Fruit fly (Drosophila melanogaster): ENCODE results near the gene brv3.

brv3 gene

DNA sequence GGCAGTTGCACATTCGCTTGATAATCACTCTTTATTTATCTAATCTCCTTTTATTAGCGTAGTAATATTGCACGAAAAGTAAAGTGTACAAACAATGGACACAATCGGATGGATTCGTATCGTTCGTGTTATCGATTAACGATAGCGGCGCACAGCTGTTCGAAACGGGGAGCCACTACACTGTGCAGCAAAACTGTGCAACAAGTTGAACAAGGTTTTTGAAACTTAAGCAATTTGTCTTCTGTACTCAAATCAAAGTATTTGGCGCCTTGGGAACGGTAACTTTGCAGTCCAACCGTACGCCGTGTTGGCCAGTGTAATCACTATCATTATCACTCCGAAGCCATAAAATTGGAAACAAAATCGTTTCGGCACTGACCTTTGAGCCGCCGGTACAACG lies 4.7 kb downstream of the brv3 start, which contains the start of the genes Tsp3A and Seipin (continued):
- TF ChIP-seq CG34406 (GFP tag; optimal IDR thresholded peaks at IDR 0.05) (peak; percentile 73), Sox15 (GFP tag; optimal IDR thresholded peaks at IDR 0.05) (peak; percentile 60), Smox (GFP tag; optimal IDR thresholded peaks at IDR 0.05) (peak; percentile 82), ss (GFP tag; optimal IDR thresholded peaks at IDR 0.05) (peak; percentile 85 to 88), CG6854 (GFP tag; optimal IDR thresholded peaks at IDR 0.05) (peak; percentile 85), Met (GFP tag; optimal IDR thresholded peaks at IDR 0.05) (no peak), CG7368 (GFP tag; optimal IDR thresholded peaks at IDR 0.05) (no peak), CG11762 (GFP tag; optimal IDR thresholded peaks at IDR 0.05; ENCODE audit: insufficient read depth) (peak; percentile 75), Sox102F (GFP tag; optimal IDR thresholded peaks at IDR 0.05) (no peak), Hr39 (GFP tag; optimal IDR thresholded peaks at IDR 0.05) (peak; percentile 81), CG9139 (GFP tag; optimal IDR thresholded peaks at IDR 0.05) (peak; percentile 86), Eip75B (GFP tag; optimal IDR thresholded peaks at IDR 0.05) (peak; percentile 82), CG6276 (GFP tag; optimal IDR thresholded peaks at IDR 0.05) (peak; percentile 91), eg (GFP tag; IDR thresholded peaks at IDR 0.05) (peak; percentile 95), CG16779 (tag; optimal IDR thresholded peaks at IDR 0.05) (peak; percentile 87), fd85E (GFP tag; optimal IDR thresholded peaks at IDR 0.05) (peak; percentile 45), acj6 (GFP tag; optimal IDR thresholded peaks at IDR 0.05) (no peak), CG11902 (GFP tag; optimal IDR thresholded peaks at IDR 0.05) (no peak), lz (GFP tag; optimal IDR thresholded peaks at IDR 0.05) (peak; percentile 84), CG8319 (GFP tag; optimal IDR thresholded peaks at IDR 0.05) (peak; percentile 71), CG31627 (GFP tag; optimal IDR thresholded peaks at IDR 0.05) (peak; percentile 78), CG3032 (tag; optimal IDR thresholded peaks at IDR 0.05) (peak; percentile 68), Hr38 (GFP tag; optimal IDR thresholded peaks at IDR 0.05) (no peak), esn (GFP tag; optimal IDR thresholded peaks at IDR 0.05) (peak; percentile 85), Ets21C (GFP tag; optimal IDR thresholded peaks at IDR 0.05) (peak; percentile 71), fd59A (GFP tag; optimal IDR thresholded peaks at IDR 0.05) (peak; percentile 45), CG10669 (GFP tag; optimal IDR thresholded peaks at IDR 0.05) (peak; percentile 80), CG6163 (GFP tag; IDR thresholded peaks at IDR 0.05) (peak; percentile 94), svp (GFP tag) (peak; percentile 98), CG6792 (GFP tag; optimal IDR thresholded peaks at IDR 0.05) (peak; percentile 81), dac (GFP tag; optimal IDR thresholded peaks at IDR 0.05) (peak; percentile 74), CG10631 (GFP tag; optimal IDR thresholded peaks at IDR 0.05) (no peak), CG4318 (GFP tag; optimal IDR thresholded peaks at IDR 0.05) (no peak), salr (GFP tag; optimal IDR thresholded peaks at IDR 0.05) (peak in 1 of 2 experiments; percentile 70), cyc (GFP tag; optimal IDR thresholded peaks at IDR 0.05) (peak; percentile 81), vri (GFP tag; optimal IDR thresholded peaks at IDR 0.05) (peak; percentile 93), CG6808 (GFP tag; optimal IDR thresholded peaks at IDR 0.05) (peak; percentile 82), Sox14 (GFP tag; optimal IDR thresholded peaks at IDR 0.05) (peak; percentile 90), Eip78C (GFP tag) (peak; percentile 94)

DNA sequence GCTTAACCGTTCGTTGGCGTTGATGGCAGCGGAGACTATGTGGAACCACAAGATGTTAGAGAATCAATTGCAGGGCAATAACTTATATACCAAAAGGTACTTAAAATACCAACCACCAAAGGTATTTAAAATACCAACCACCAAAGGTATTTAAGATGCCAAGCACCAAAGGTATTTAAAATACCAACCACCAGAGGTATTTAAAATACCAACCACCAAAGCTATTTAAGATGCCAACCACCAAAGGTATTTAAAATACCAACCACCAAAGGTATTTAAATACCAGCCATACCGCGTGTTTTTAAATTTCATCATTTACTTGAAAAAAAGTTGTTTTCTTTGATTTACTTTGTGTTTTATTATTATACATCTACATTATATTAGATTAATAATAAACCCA lies 7.0 kb downstream of the brv3 start:
- TF ChIP-seq CG11762 (GFP tag; optimal IDR thresholded peaks at IDR 0.05; ENCODE audit: insufficient read depth) (no peak), Sox102F (GFP tag; optimal IDR thresholded peaks at IDR 0.05) (no peak), Met (GFP tag; optimal IDR thresholded peaks at IDR 0.05) (no peak), CG1621 (tag; optimal IDR thresholded peaks at IDR 0.05) (no peak), net (GFP tag; optimal IDR thresholded peaks at IDR 0.05) (no peak), esn (GFP tag; optimal IDR thresholded peaks at IDR 0.05) (no peak), CG7368 (GFP tag; optimal IDR thresholded peaks at IDR 0.05) (no peak)
